Worm (Caenorhabditis elegans) whole organism, L4 larva: Measurements from ENCODE around the gene zzz-1.

Experiments
- R02D3.7 ChIP-seq: fragments of 150-350 bp; sonication (generic microtip); optimal IDR thresholded peaks from 3 replicates; lab custom pipeline; 2014; ENCODE audit warnings: missing biosample characterization, missing genetic modification characterization
- T20F7.1 ChIP-seq: fragments of 200-800 bp; sonication (Bioruptor generic); optimal IDR thresholded peaks from 2 replicates; lab custom pipeline; 2018; ENCODE audit warnings: mild to moderate bottlenecking, missing genetic modification characterization, missing compliant biosample characterization
- Y5F2A.4 ChIP-seq: fragments of 200-800 bp; sonication (Bioruptor generic); optimal IDR thresholded peaks from 2 replicates; lab custom pipeline; 2018; ENCODE audit warnings: mild to moderate bottlenecking, missing genetic modification characterization, missing compliant biosample characterization
- arid-1 ChIP-seq: fragments of 200-800 bp; sonication (Bioruptor generic); conservative IDR thresholded peaks from 2 replicates; pipeline ENCODE4 v1.3.6; 2022; ENCODE audit warnings: missing genetic modification reagents, missing genetic modification characterization, missing compliant biosample characterization
- ctbp-1 ChIP-seq: fragments of 200-800 bp; sonication (Bioruptor generic); IDR thresholded peaks from 2 replicates; pipeline ENCODE4 v1.3.6; 2022; ENCODE audit warnings: missing genetic modification reagents, missing genetic modification characterization, missing compliant biosample characterization
- daf-16 ChIP-seq, 3 experiments: sonication (generic microtip); optimal IDR thresholded peaks; 2 replicates each; lab custom pipeline; 2016 to 2017; ENCODE audit warnings: missing genetic modification characterization in 3 of 3, missing genetic modification reagents in 3 of 3, mild to moderate bottlenecking in 2 of 3, missing compliant biosample characterization in 2 of 3, missing biosample characterization in 1 of 3, moderate library complexity in 1 of 3
- dmd-6 ChIP-seq: fragments of 200-800 bp; sonication (Bioruptor generic); IDR thresholded peaks from 2 replicates; pipeline ENCODE4 v1.3.6; 2022; ENCODE audit warnings: missing genetic modification reagents, missing genetic modification characterization, missing compliant biosample characterization
- dmd-8 ChIP-seq: fragments of 200-800 bp; sonication (Bioruptor generic); IDR thresholded peaks from 2 replicates; pipeline ENCODE4 v1.3.6; 2022; ENCODE audit warnings: missing genetic modification characterization, missing compliant biosample characterization
- duxl-1 ChIP-seq: sonication (generic microtip); optimal IDR thresholded peaks from 2 replicates; lab custom pipeline; 2016; ENCODE audit warnings: mild to moderate bottlenecking, missing genetic modification characterization, moderate library complexity, missing compliant biosample characterization; ENCODE audit not compliant: poor library complexity
- dve-1 ChIP-seq: sonication (generic microtip); optimal IDR thresholded peaks from 2 replicates; lab custom pipeline; 2017; ENCODE audit warnings: antibody characterized with exemption, mild to moderate bottlenecking, missing genetic modification characterization, missing compliant biosample characterization; ENCODE audit not compliant: insufficient read depth
- fkh-10 ChIP-seq: fragments of 150-350 bp; optimal IDR thresholded peaks from 2 replicates; lab custom pipeline; 2014; ENCODE audit warnings: missing biosample characterization, missing genetic modification reagents, missing genetic modification characterization
- hif-1 ChIP-seq, 2 experiments: sonication (generic microtip); optimal IDR thresholded peaks; 2 replicates each; lab custom pipeline; 2016 to 2017; ENCODE audit warnings: missing compliant biosample characterization in 2 of 2, missing genetic modification characterization in 2 of 2, missing genetic modification reagents in 2 of 2, missing genotype in 2 of 2, mild to moderate bottlenecking in 1 of 2
- hlh-11 ChIP-seq: fragments of 200-800 bp; sonication (Bioruptor generic); optimal IDR thresholded peaks from 2 replicates; lab custom pipeline; 2018; ENCODE audit warnings: mild to moderate bottlenecking, missing genetic modification characterization, missing compliant biosample characterization
- hlh-30 ChIP-seq: sonication (generic microtip); optimal IDR thresholded peaks from 2 replicates; lab custom pipeline; 2017; ENCODE audit warnings: antibody characterized with exemption, mild to moderate bottlenecking, missing genetic modification characterization, missing compliant biosample characterization; ENCODE audit not compliant: insufficient read depth
- hmg-1.1 ChIP-seq: fragments of 200-800 bp; sonication (Bioruptor generic); IDR thresholded peaks from 2 replicates; pipeline ENCODE4 v1.3.6; 2022; ENCODE audit warnings: missing genetic modification reagents, missing genetic modification characterization, missing compliant biosample characterization
- lin-15B ChIP-seq: fragments of 150-350 bp; sonication (generic microtip); optimal IDR thresholded peaks from 3 replicates; lab custom pipeline; 2014; ENCODE audit warnings: missing biosample characterization, missing genetic modification characterization
- lsy-2 ChIP-seq, 2 experiments: fragments of 150-350 bp in 1 of 2; sonication (generic microtip) in 1 of 2; optimal IDR thresholded peaks; 2 replicates each; lab custom pipeline; 2014 to 2017; ENCODE audit warnings: missing biosample characterization in 2 of 2, missing genetic modification characterization in 2 of 2
- mdl-1 ChIP-seq, 2 experiments: fragments of 150-350 bp in 1 of 2; sonication (generic microtip) in 1 of 2; optimal IDR thresholded peaks; 2 replicates each; lab custom pipeline; 2014 to 2017; ENCODE audit warnings: missing biosample characterization in 2 of 2, missing genetic modification characterization in 2 of 2
- mdt-29 ChIP-seq: fragments of 200-800 bp; sonication (Bioruptor generic); IDR thresholded peaks from 2 replicates; pipeline ENCODE4 v1.3.6; 2022; ENCODE audit warnings: missing genetic modification reagents, missing genetic modification characterization, missing compliant biosample characterization
- mep-1 ChIP-seq: fragments of 150-350 bp; sonication (generic microtip); optimal IDR thresholded peaks from 3 replicates; lab custom pipeline; 2014; ENCODE audit warnings: missing biosample characterization, missing genetic modification characterization
- mes-2 ChIP-seq: sonication (generic microtip); optimal IDR thresholded peaks from 2 replicates; lab custom pipeline; 2016; ENCODE audit warnings: missing genotype, mild to moderate bottlenecking, missing genetic modification characterization, missing compliant biosample characterization; ENCODE audit not compliant: poor library complexity, severe bottlenecking
- mxl-3 ChIP-seq: fragments of 200-800 bp; sonication (Bioruptor generic); optimal IDR thresholded peaks from 2 replicates; lab custom pipeline; 2018; ENCODE audit warnings: mild to moderate bottlenecking, missing genetic modification characterization, missing compliant biosample characterization
- nhr-102 ChIP-seq: sonication (generic microtip); optimal IDR thresholded peaks from 2 replicates; lab custom pipeline; 2016; ENCODE audit warnings: mild to moderate bottlenecking, missing genetic modification characterization, moderate library complexity, missing compliant biosample characterization
- nhr-111 ChIP-seq: fragments of 200-800 bp; sonication (Bioruptor generic); optimal IDR thresholded peaks from 2 replicates; lab custom pipeline; 2018; ENCODE audit warnings: mild to moderate bottlenecking, missing genetic modification characterization, missing compliant biosample characterization
- nhr-28 ChIP-seq: fragments of 150-350 bp; optimal IDR thresholded peaks from 2 replicates; lab custom pipeline; 2014; ENCODE audit warnings: missing biosample characterization, missing genetic modification characterization
- nhr-41 ChIP-seq: fragments of 200-800 bp; sonication (Bioruptor generic); IDR thresholded peaks from 2 replicates; pipeline ENCODE4 v1.3.6; 2022; ENCODE audit warnings: missing genetic modification reagents, missing genetic modification characterization, missing compliant biosample characterization
- nhr-48 ChIP-seq: sonication (generic microtip); optimal IDR thresholded peaks from 2 replicates; lab custom pipeline; 2016; ENCODE audit warnings: mild to moderate bottlenecking, missing genetic modification characterization, missing compliant biosample characterization
- pha-4 ChIP-seq, 2 experiments: fragments of 150-350 bp in 1 of 2; fragments of 200-800 bp in 1 of 2; sonication (Bioruptor generic) in 1 of 2; IDR thresholded peaks in 1 of 2; optimal IDR thresholded peaks in 1 of 2; 2 replicates each; pipeline versions ENCODE4 v1.3.6 to Lab custom; 2014 to 2022; ENCODE audit warnings: missing genetic modification characterization in 2 of 2, missing genetic modification reagents in 2 of 2, missing biosample characterization in 1 of 2, missing compliant biosample characterization in 1 of 2
- pqm-1 ChIP-seq: sonication (generic microtip); optimal IDR thresholded peaks from 2 replicates; lab custom pipeline; 2017; ENCODE audit warnings: missing biosample characterization, missing genetic modification characterization
- saeg-2 ChIP-seq: fragments of 200-800 bp; sonication (Bioruptor generic); IDR thresholded peaks from 2 replicates; pipeline ENCODE4 v1.3.6; 2022; ENCODE audit warnings: missing genetic modification reagents, missing genetic modification characterization, missing compliant biosample characterization
- set-16 ChIP-seq: fragments of 200-800 bp; sonication (Bioruptor generic); IDR thresholded peaks from 2 replicates; pipeline ENCODE4 v1.3.6; 2022; ENCODE audit warnings: missing genetic modification reagents, missing genetic modification characterization, missing compliant biosample characterization
- snpc-1.2 ChIP-seq: fragments of 200-800 bp; sonication (Bioruptor generic); IDR thresholded peaks from 2 replicates; pipeline ENCODE4 v1.3.6; 2022; ENCODE audit warnings: missing genetic modification reagents, missing genetic modification characterization, missing compliant biosample characterization
- tag-97 ChIP-seq: fragments of 200-800 bp; sonication (Bioruptor generic); IDR thresholded peaks from 2 replicates; pipeline ENCODE4 v1.3.6; 2022; ENCODE audit warnings: missing genetic modification characterization, missing compliant biosample characterization
- unc-62 ChIP-seq, 3 experiments: fragments of 150-350 bp in 1 of 3; sonication (generic microtip); optimal IDR thresholded peaks in 2 of 3; peaks in 1 of 3; 1 replicate in 1 of 3; 2 replicates in 2 of 3; lab custom pipeline; 2014 to 2017; ENCODE audit warnings: missing biosample characterization in 3 of 3, missing genetic modification characterization in 3 of 3, missing genetic modification reagents in 3 of 3, missing genotype in 1 of 3
- vab-7 ChIP-seq: fragments of 200-800 bp; sonication (Bioruptor generic); IDR thresholded peaks from 2 replicates; pipeline ENCODE4 v1.3.6; 2022; ENCODE audit warnings: missing genetic modification reagents, missing genetic modification characterization, missing compliant biosample characterization
- zag-1 ChIP-seq: fragments of 150-350 bp; optimal IDR thresholded peaks from 2 replicates; lab custom pipeline; 2014; ENCODE audit warnings: missing biosample characterization, missing genetic modification characterization
- zfp-2 ChIP-seq: sonication (generic microtip); optimal IDR thresholded peaks from 2 replicates; lab custom pipeline; 2016; ENCODE audit warnings: mild to moderate bottlenecking, missing genetic modification characterization, missing compliant biosample characterization
- ztf-11 ChIP-seq: fragments of 150-350 bp; optimal IDR thresholded peaks from 2 replicates; lab custom pipeline; 2014; ENCODE audit warnings: missing biosample characterization, missing genetic modification characterization

Gene zzz-1

ce11 chrV:10871457-10871861 lies 37.5 kb downstream of the zzz-1 start (continued):
- TF ChIP-seq vab-7 (peak; percentile 42; the same call in 1 of the 2 replicates), mdl-1 (tag; optimal IDR thresholded peaks at IDR 0.05; lab: Kevin White, UChicago) (peak; percentile 81 to 98), nhr-41 (GFP tag; lab: Robert Waterston, UW) (no peak), lin-15B (tag; lab: Kevin White, UChicago) (no peak), arid-1 (GFP tag; lab: Robert Waterston, UW) (no peak), Y5F2A.4 (GFP tag; lab: Kevin White, UChicago) (no peak), saeg-2 (GFP tag; lab: Robert Waterston, UW) (no peak), T20F7.1 (GFP tag; lab: Kevin White, UChicago) (no peak), duxl-1 (tag; lab: Kevin White, UChicago) (no peak), set-16 (GFP tag; lab: Robert Waterston, UW) (peak; percentile 60; the same call in 1 of the 2 replicates), zfp-2 (tag; lab: Kevin White, UChicago) (no peak), nhr-48 (tag; lab: Kevin White, UChicago) (peak; percentile 28), mes-2 (tag; lab: Kevin White, UChicago) (peak; percentile 53), hif-1 (tag; optimal IDR thresholded peaks at IDR 0.05; lab: Kevin White, UChicago) (peak in 1 of 2 experiments; percentile 67), tag-97 (GFP tag; lab: Robert Waterston, UW) (no peak), snpc-1.2 (GFP tag; lab: Robert Waterston, UW) (no peak), dmd-8 (GFP tag; lab: Robert Waterston, UW) (no peak), dve-1 (tag; lab: Kevin White, UChicago) (peak; percentile 77), ztf-11 (tag; lab: Kevin White, UChicago) (no peak)

ce11 chrV:10870050-10870449 lies 38.9 kb downstream of the zzz-1 start:
- no peak for TF ChIP-seq daf-16 (GFP tag; optimal IDR thresholded peaks at IDR 0.05; lab: Kevin White, UChicago)
- TF ChIP-seq daf-16 (tag; optimal IDR thresholded peaks at IDR 0.05; lab: Kevin White, UChicago): peak; percentile 18
- TF ChIP-seq mxl-3 (GFP tag; lab: Kevin White, UChicago): peak; percentile 2
- no peak for TF ChIP-seq mep-1 (tag; lab: Kevin White, UChicago)
- TF ChIP-seq ctbp-1: peak; percentile 22; the same call in 1 of the 2 replicates
- TF ChIP-seq fkh-10: no peak
- peak; percentile 12 for TF ChIP-seq pqm-1 (tag; lab: Kevin White, UChicago)
- TF ChIP-seq hlh-30 (tag; lab: Kevin White, UChicago): peak; percentile 74
- no peak for TF ChIP-seq mdt-29 (GFP tag; lab: Robert Waterston, UW)
- no peak for TF ChIP-seq nhr-111 (GFP tag; lab: Kevin White, UChicago)
- no peak for TF ChIP-seq R02D3.7 (tag; lab: Kevin White, UChicago)
- peak; percentile 36 for TF ChIP-seq dve-1 (tag; lab: Kevin White, UChicago)
- no peak for TF ChIP-seq zag-1 (tag; lab: Kevin White, UChicago)
- peak; percentile 66 for TF ChIP-seq dmd-6 (GFP tag; lab: Robert Waterston, UW)
- peak; percentile 72 for TF ChIP-seq hlh-11 (tag; lab: Kevin White, UChicago)
- TF ChIP-seq nhr-28 (tag; lab: Kevin White, UChicago): peak; percentile 2

- TF ChIP-seq hmg-1.1 (GFP tag; lab: Robert Waterston, UW) (0 out of 2 replicates have a peak, but pooled peaks have one; percentile 20), ztf-11 (tag; lab: Kevin White, UChicago) (no peak), dmd-6 (GFP tag; lab: Robert Waterston, UW) (peak; percentile 42; the same call in 1 of the 2 replicates), nhr-28 (tag; lab: Kevin White, UChicago) (peak; percentile 38), tag-97 (GFP tag; lab: Robert Waterston, UW) (no peak), lsy-2 (tag; optimal IDR thresholded peaks at IDR 0.05; lab: Kevin White, UChicago) (peak in 1 of 2 experiments; percentile 35), hlh-30 (tag; lab: Kevin White, UChicago) (peak; percentile 77), unc-62 (GFP tag; optimal IDR thresholded peaks at IDR 0.05 in 1 of 2; lab: Kevin White, UChicago) (peak in 1 of 2 experiments; percentile 96), unc-62 (tag; optimal IDR thresholded peaks at IDR 0.05; lab: Kevin White, UChicago) (no peak), mdl-1 (tag; optimal IDR thresholded peaks at IDR 0.05; lab: Kevin White, UChicago) (peak in 1 of 2 experiments; percentile 64), nhr-102 (tag; lab: Kevin White, UChicago) (no peak), fkh-10 (peak; percentile 58), dve-1 (tag; lab: Kevin White, UChicago) (peak; percentile 38), hlh-11 (tag; lab: Kevin White, UChicago) (peak; percentile 25), pha-4 (GFP tag; IDR thresholded peaks at IDR 0.05; lab: Robert Waterston, UW) (0 out of 2 replicates have a peak, but pooled peaks have one; percentile 30), pha-4 (tag; optimal IDR thresholded peaks at IDR 0.05; lab: Kevin White, UChicago) (no peak)
Observed at ce11 chrV:10867586-10867985, 41.4 kb downstream of the zzz-1 start.
